Worm (Caenorhabditis elegans) whole organism, midembryonic: ENCODE measurements around the gene syf-2.
A peak's percentile ranks its signal among the peaks of the same experiment; 100 is the strongest.

ENCODE experiments used
- T22C8.4 ChIP-seq: fragments of 200-800 bp; sonication (Bioruptor generic); IDR thresholded peaks from 2 replicates; pipeline ENCODE4 v1.3.6; 2022; ENCODE audit warnings: missing genetic modification characterization, missing compliant biosample characterization
- cog-1 ChIP-seq: sonication (generic microtip); optimal IDR thresholded peaks from 2 replicates; lab custom pipeline; 2016; ENCODE audit warnings: missing genetic modification characterization, missing compliant biosample characterization
- flt-1 ChIP-seq: fragments of 200-800 bp; sonication (Bioruptor generic); IDR thresholded peaks from 2 replicates; pipeline ENCODE4 v1.3.6; 2022; ENCODE audit warnings: missing genetic modification characterization, missing compliant biosample characterization
- klf-2 ChIP-seq: fragments of 200-800 bp; sonication (Bioruptor generic); conservative IDR thresholded peaks from 2 replicates; pipeline ENCODE4 v1.3.6; 2022; ENCODE audit warnings: missing genetic modification reagents, missing genetic modification characterization, missing compliant biosample characterization
- med-1 ChIP-seq: sonication (generic microtip); optimal IDR thresholded peaks from 2 replicates; lab custom pipeline; 2017; ENCODE audit warnings: missing genetic modification characterization, mild to moderate bottlenecking, missing compliant biosample characterization, antibody characterized with exemption, missing genetic modification reagents; ENCODE audit not compliant: insufficient read depth
- ref-1 ChIP-seq: fragments of 200-800 bp; sonication (Bioruptor generic); conservative IDR thresholded peaks from 2 replicates; pipeline ENCODE4 v1.3.6; 2022; ENCODE audit warnings: missing genetic modification reagents, missing genetic modification characterization, missing compliant biosample characterization
- tab-1 ChIP-seq: fragments of 200-800 bp; sonication (Bioruptor generic); IDR thresholded peaks from 2 replicates; pipeline ENCODE4 v1.3.6; 2022; ENCODE audit warnings: missing genetic modification characterization, missing compliant biosample characterization
- ztf-23 ChIP-seq: fragments of 200-800 bp; sonication (Bioruptor generic); IDR thresholded peaks from 2 replicates; pipeline ENCODE4 v1.3.6; 2022; ENCODE audit warnings: missing genetic modification reagents, missing genetic modification characterization, missing compliant biosample characterization
- ztf-29 ChIP-seq: fragments of 200-800 bp; sonication (Bioruptor generic); IDR thresholded peaks from 2 replicates; pipeline ENCODE4 v1.3.6; 2022; ENCODE audit warnings: missing genetic modification reagents, missing genetic modification characterization, missing compliant biosample characterization

syf-2 gene

ce11 chrIII:7197973-7198372, 36.1 kb upstream of the syf-2 start, which contains the start of gene exos-9:
exos-9 (minus strand) TSS chrIII:7198073.
- TF ChIP-seq med-1, result no peak

- TF ChIP-seq ztf-29 (GFP tag; lab: Robert Waterston, UW) (no peak), tab-1 (no peak), flt-1 (GFP tag; lab: Robert Waterston, UW) (no peak), ref-1 (GFP tag; lab: Robert Waterston, UW) (no peak), med-1 (no peak), T22C8.4 (no peak), cog-1 (no peak), klf-2 (GFP tag; lab: Robert Waterston, UW) (no peak), ztf-23 (GFP tag; lab: Robert Waterston, UW) (no peak)
Observed at ce11 chrIII:7195325-7195724, 33.4 kb upstream of the syf-2 start, which contains the start of gene F37C12.18. F37C12.18 (minus strand) TSS chrIII:7195425.

- TF ChIP-seq ztf-29 (GFP tag; lab: Robert Waterston, UW) (no peak), med-1 (no peak), tab-1 (no peak), T22C8.4 (no peak), flt-1 (GFP tag; lab: Robert Waterston, UW) (no peak), klf-2 (GFP tag; lab: Robert Waterston, UW) (no peak), cog-1 (no peak), ztf-23 (GFP tag; lab: Robert Waterston, UW) (no peak)
Observed at ce11 chrIII:7192942-7193665, 31.2 kb upstream of the syf-2 start, which contains the start of gene mec-14. mec-14 (minus strand) TSS chrIII:7192992.

- TF ChIP-seq ztf-23 (GFP tag; lab: Robert Waterston, UW), result peak; percentile 55; the same call in 1 of the 2 replicates
- no peak for TF ChIP-seq ztf-29 (GFP tag; lab: Robert Waterston, UW)
- no peak for TF ChIP-seq T22C8.4
- no peak for TF ChIP-seq tab-1
- no peak for TF ChIP-seq klf-2 (GFP tag; lab: Robert Waterston, UW)
- TF ChIP-seq cog-1, result peak; percentile 34
- TF ChIP-seq med-1, result no peak
- TF ChIP-seq flt-1 (GFP tag; lab: Robert Waterston, UW), result 0 out of 2 replicates have a peak, but pooled peaks have one; percentile 4
- TF ChIP-seq ref-1 (GFP tag; lab: Robert Waterston, UW), result no peak
Observed at ce11 chrIII:7189581-7190128, 27.7 kb upstream of the syf-2 start, which contains the start of gene rps-21. rps-21 (minus strand) TSS chrIII:7189631.

- TF ChIP-seq T22C8.4, result no peak
- TF ChIP-seq klf-2 (GFP tag; lab: Robert Waterston, UW), result no peak
- TF ChIP-seq tab-1, result no peak
- TF ChIP-seq ref-1 (GFP tag; lab: Robert Waterston, UW), result no peak
- no peak for TF ChIP-seq ztf-23 (GFP tag; lab: Robert Waterston, UW)
- no peak for TF ChIP-seq cog-1
- TF ChIP-seq flt-1 (GFP tag; lab: Robert Waterston, UW), result no peak
- TF ChIP-seq ztf-29 (GFP tag; lab: Robert Waterston, UW), result no peak
- TF ChIP-seq med-1, result no peak
Observed at ce11 chrIII:7188300-7189052, 26.6 kb upstream of the syf-2 start, which contains the start of the genes F37C12.21 and F37C12.10. F37C12.21 (plus strand) TSS chrIII:7188357. F37C12.10 (minus strand) TSS chrIII:7188384.

ce11 chrIII:7185473-7185872, 23.6 kb upstream of the syf-2 start, which contains the start of gene F37C12.14:
F37C12.14 (minus strand) TSS chrIII:7185573.
- no peak for TF ChIP-seq flt-1 (GFP tag; lab: Robert Waterston, UW)
- TF ChIP-seq cog-1, result no peak
- no peak for TF ChIP-seq med-1
- TF ChIP-seq ztf-23 (GFP tag; lab: Robert Waterston, UW), result no peak
- TF ChIP-seq tab-1, result no peak
- no peak for TF ChIP-seq T22C8.4
- no peak for TF ChIP-seq klf-2 (GFP tag; lab: Robert Waterston, UW)
- no peak for TF ChIP-seq ref-1 (GFP tag; lab: Robert Waterston, UW)
- TF ChIP-seq ztf-29 (GFP tag; lab: Robert Waterston, UW), result no peak

- TF ChIP-seq klf-2 (GFP tag; lab: Robert Waterston, UW) (no peak), T22C8.4 (no peak)
Observed at ce11 chrIII:7184022-7184421, 22.1 kb upstream of the syf-2 start, which contains the start of gene yju-2. yju-2 (plus strand) TSS chrIII:7184336.

- TF ChIP-seq flt-1 (GFP tag; lab: Robert Waterston, UW), result 0 out of 2 replicates have a peak, but pooled peaks have one; percentile 18
- no peak; the same call in 1 of the 2 replicates for TF ChIP-seq ztf-23 (GFP tag; lab: Robert Waterston, UW)
Observed at ce11 chrIII:7181822-7182221, 19.9 kb upstream of the syf-2 start, which contains the start of gene epg-4. epg-4 (plus strand) TSS chrIII:7182167.

ce11 chrIII:7180613-7181012, 18.7 kb upstream of the syf-2 start, which contains the start of gene ndab-2:
ndab-2 (plus strand) TSS chrIII:7180752.
- TF ChIP-seq flt-1 (GFP tag; lab: Robert Waterston, UW), result no peak
